Fruit fly (Drosophila melanogaster): ENCODE data around the gene NPFR.

The NPFR gene

dm6 chr3R:6203000-6203399 lies 15.9 kb downstream of the NPFR start (continued):
- TF ChIP-seq CG34422 (GFP tag; IDR thresholded peaks at IDR 0.05) (no peak), ttk (GFP tag; IDR thresholded peaks at IDR 0.05) (peak; percentile 33; the same call in 1 of the 2 replicates), Rfx (GFP tag; IDR thresholded peaks at IDR 0.05) (no peak), CG1603 (tag; optimal IDR thresholded peaks at IDR 0.05) (peak; percentile 40), wek (GFP tag; optimal IDR thresholded peaks at IDR 0.05) (peak; percentile 11), PHDP (tag; optimal IDR thresholded peaks at IDR 0.05) (no peak), Asciz (GFP tag; optimal IDR thresholded peaks at IDR 0.05) (peak; percentile 36), lab (GFP tag; optimal IDR thresholded peaks at IDR 0.05) (peak; percentile 21), CrebB (tag; optimal IDR thresholded peaks at IDR 0.05) (no peak), Deaf1 (tag; optimal IDR thresholded peaks at IDR 0.05) (peak; percentile 57), kni (GFP tag; optimal IDR thresholded peaks at IDR 0.05) (peak; percentile 75), ewg (GFP tag; optimal IDR thresholded peaks at IDR 0.05) (peak; percentile 10), Nf-YC (tag; optimal IDR thresholded peaks at IDR 0.05) (no peak), CG15601 (tag; optimal IDR thresholded peaks at IDR 0.05) (peak; percentile 4), CG43689 (GFP tag; IDR thresholded peaks at IDR 0.05) (no peak), NFAT (GFP tag; IDR thresholded peaks at IDR 0.05) (no peak), sd (tag; optimal IDR thresholded peaks at IDR 0.05) (peak; percentile 49), CG2199 (GFP tag; IDR thresholded peaks at IDR 0.05) (0 out of 3 replicates have a peak, but pooled peaks have one; percentile 21), Med (GFP tag) (peak; percentile 73), CG32532 (GFP tag; IDR thresholded peaks at IDR 0.05) (no peak), lola (GFP tag; optimal IDR thresholded peaks at IDR 0.05) (no peak), ci (GFP tag; IDR thresholded peaks at IDR 0.05) (peak; percentile 80; the same call in 2 of the 3 replicates), CG6813 (GFP tag; optimal IDR thresholded peaks at IDR 0.05) (peak; percentile 8), CHES-1-like (GFP tag; optimal IDR thresholded peaks at IDR 0.05) (no peak), sisA (GFP tag; IDR thresholded peaks at IDR 0.05) (peak; percentile 19; the same call in 1 of the 2 replicates), mirr (GFP tag; optimal IDR thresholded peaks at IDR 0.05) (no peak)

dm6 chr3R:6206349-6206748 lies 19.2 kb downstream of the NPFR start:
- TF ChIP-seq stwl (tag; optimal IDR thresholded peaks at IDR 0.05), result peak; percentile 14
- TF ChIP-seq CG15073 (GFP tag; optimal IDR thresholded peaks at IDR 0.05), result peak; percentile 92
- TF ChIP-seq wek (GFP tag; optimal IDR thresholded peaks at IDR 0.05), result peak; percentile 49
- TF ChIP-seq Med (GFP tag), result peak; percentile 33

dm6 chr3R:6209073-6209472 lies 22.0 kb downstream of the NPFR start, which contains the start of gene Osi2:
Osi2 (plus strand) TSS chr3R:6209373.
- TF ChIP-seq CG4707 (GFP tag; optimal IDR thresholded peaks at IDR 0.05), result no peak
- TF ChIP-seq CG15073 (GFP tag; optimal IDR thresholded peaks at IDR 0.05), result no peak
- peak; percentile 0 for TF ChIP-seq CG12769 (tag; optimal IDR thresholded peaks at IDR 0.05)
- no peak for TF ChIP-seq CG9609 (GFP tag; optimal IDR thresholded peaks at IDR 0.05)
- TF ChIP-seq bowl (GFP tag; IDR thresholded peaks at IDR 0.05), result no peak
- TF ChIP-seq D19B (GFP tag; optimal IDR thresholded peaks at IDR 0.05), result no peak
- TF ChIP-seq Deaf1 (tag; optimal IDR thresholded peaks at IDR 0.05), result peak; percentile 65
- no peak for TF ChIP-seq wor (GFP tag; IDR thresholded peaks at IDR 0.05)
- no peak for TF ChIP-seq CG32772 (GFP tag; IDR thresholded peaks at IDR 0.05)
- no peak for TF ChIP-seq CG10565 (GFP tag; optimal IDR thresholded peaks at IDR 0.05)
- no peak for TF ChIP-seq C15 (GFP tag; IDR thresholded peaks at IDR 0.05)
- no peak for TF ChIP-seq BEAF-32 (GFP tag; optimal IDR thresholded peaks at IDR 0.05)
- peak; percentile 33 for TF ChIP-seq Ets65A (GFP tag)

Data from whole organism, embryonic.